Fruit fly (Drosophila melanogaster) whole organism, wandering third instar larva: ENCODE results near the gene sty.

Experiments used
- Abd-B ChIP-seq: fragments of >200 bp; optimal IDR thresholded peaks from 2 replicates; lab custom pipeline; 2017; ENCODE audit warnings: missing biosample characterization, missing genetic modification characterization
- CG32264 ChIP-seq: fragments of 200-800 bp; sonication (Bioruptor generic); optimal IDR thresholded peaks from 2 replicates; lab custom pipeline; 2016; ENCODE audit warnings: missing biosample characterization, missing genetic modification characterization
- CG9705 ChIP-seq: fragments of 200-800 bp; sonication (Bioruptor generic); optimal IDR thresholded peaks from 2 replicates; lab custom pipeline; 2018; ENCODE audit warnings: missing biosample characterization, mild to moderate bottlenecking, missing genetic modification characterization
- CrebA ChIP-seq: fragments of 200-800 bp; sonication (Bioruptor generic); optimal IDR thresholded peaks from 2 replicates; lab custom pipeline; 2016; ENCODE audit warnings: missing biosample characterization, mild to moderate bottlenecking, missing genetic modification characterization, borderline replicate concordance
- Dfd ChIP-seq: fragments of >200 bp; optimal IDR thresholded peaks from 2 replicates; lab custom pipeline; 2017; ENCODE audit warnings: missing biosample characterization, missing genetic modification characterization
- Dif ChIP-seq: fragments of 200-275, 200-300 bp; sonication (Bioruptor generic); optimal IDR thresholded peaks from 2 replicates; lab custom pipeline; 2018; ENCODE audit warnings: missing biosample characterization, missing genetic modification characterization; ENCODE audit not compliant: partially characterized antibody
- GATAd ChIP-seq: sonication (Bioruptor generic); optimal IDR thresholded peaks from 2 replicates; lab custom pipeline; 2016; ENCODE audit warnings: missing biosample characterization, missing genetic modification characterization
- HLH106 ChIP-seq: fragments of 200-800 bp; optimal IDR thresholded peaks from 3 replicates; lab custom pipeline; 2019; ENCODE audit warnings: missing biosample characterization, mild to moderate bottlenecking, missing genetic modification characterization, moderate library complexity
- Hnf4 ChIP-seq: fragments of 200-800 bp; sonication (Bioruptor generic); optimal IDR thresholded peaks from 2 replicates; lab custom pipeline; 2016; ENCODE audit warnings: missing biosample characterization, mild to moderate bottlenecking, missing genetic modification characterization
- Hr78 ChIP-seq: fragments of >200 bp; optimal IDR thresholded peaks from 2 replicates; lab custom pipeline; 2017; ENCODE audit warnings: missing biosample characterization, missing genetic modification characterization
- Hr83 ChIP-seq: fragments of 200-300 bp; sonication (Bioruptor generic); optimal IDR thresholded peaks from 2 replicates; lab custom pipeline; 2016; ENCODE audit warnings: missing biosample characterization, mild to moderate bottlenecking, missing genetic modification characterization, moderate library complexity; ENCODE audit not compliant: poor library complexity, severe bottlenecking
- Jra ChIP-seq: sonication (Bioruptor generic); optimal IDR thresholded peaks from 2 replicates; lab custom pipeline; 2016; ENCODE audit warnings: missing biosample characterization, missing genetic modification characterization
- Myc ChIP-seq: fragments of >200 bp; optimal IDR thresholded peaks from 2 replicates; lab custom pipeline; 2017
- N ChIP-seq: fragments of >200 bp; optimal IDR thresholded peaks from 2 replicates; lab custom pipeline; 2018; ENCODE audit warnings: missing biosample characterization, missing external identifiers, missing genetic modification characterization
- OdsH ChIP-seq: fragments of 200-800 bp; sonication (Bioruptor generic); optimal IDR thresholded peaks from 2 replicates; lab custom pipeline; 2016; ENCODE audit warnings: missing biosample characterization, mild to moderate bottlenecking, missing genetic modification characterization
- Rel ChIP-seq, 2 experiments: fragments of 200-800 bp; sonication (Bioruptor generic) in 1 of 2; optimal IDR thresholded peaks; 2 replicates in 1 of 2; 3 replicates in 1 of 2; lab custom pipeline; 2016 to 2019; ENCODE audit warnings: mild to moderate bottlenecking in 2 of 2, missing biosample characterization in 2 of 2, missing genetic modification characterization in 2 of 2, moderate library complexity in 1 of 2
- Sp1 ChIP-seq: fragments of 200-800 bp; sonication (Bioruptor generic); optimal IDR thresholded peaks from 3 replicates; lab custom pipeline; 2019; ENCODE audit warnings: missing biosample characterization, mild to moderate bottlenecking, missing genetic modification characterization, moderate library complexity
- Vsx2 ChIP-seq: fragments of 200-300, 225-300 bp; sonication (Bioruptor generic); optimal IDR thresholded peaks from 2 replicates; lab custom pipeline; 2018; ENCODE audit warnings: missing biosample characterization, missing genetic modification characterization; ENCODE audit not compliant: partially characterized antibody
- br ChIP-seq: fragments of 200-800 bp; sonication (Bioruptor generic); optimal IDR thresholded peaks from 2 replicates; lab custom pipeline; 2016; ENCODE audit warnings: missing biosample characterization, missing genetic modification characterization
- brk ChIP-seq: fragments of 200-800 bp; sonication (Bioruptor generic); optimal IDR thresholded peaks from 2 replicates; lab custom pipeline; 2016; ENCODE audit warnings: missing biosample characterization, mild to moderate bottlenecking, missing genetic modification characterization
- dl ChIP-seq, 2 experiments: fragments of 175-275, 200-275 bp in 1 of 2; fragments of 200-275 bp in 1 of 2; sonication (Bioruptor generic); optimal IDR thresholded peaks; lab custom pipeline; 2018; ENCODE audit warnings: mild to moderate bottlenecking in 2 of 2, missing biosample characterization in 2 of 2, missing genetic modification characterization in 2 of 2, moderate library complexity in 2 of 2; ENCODE audit not compliant: partially characterized antibody in 2 of 2, insufficient read depth in 1 of 2
- dmrt93B ChIP-seq: fragments of 200-800 bp; sonication (Bioruptor generic); optimal IDR thresholded peaks from 2 replicates; lab custom pipeline; 2018; ENCODE audit warnings: missing biosample characterization, mild to moderate bottlenecking, missing genetic modification characterization
- dsf ChIP-seq: sonication (Bioruptor generic); optimal IDR thresholded peaks from 2 replicates; lab custom pipeline; 2016; ENCODE audit warnings: missing biosample characterization, missing genetic modification characterization, borderline replicate concordance
- ey ChIP-seq: fragments of 200-800 bp; sonication (Bioruptor generic); optimal IDR thresholded peaks from 2 replicates; lab custom pipeline; 2016; ENCODE audit warnings: missing biosample characterization, missing genetic modification characterization
- foxo ChIP-seq, 2 experiments: fragments of 200-800 bp; sonication (Bioruptor generic); optimal IDR thresholded peaks; 2 replicates in 1 of 2; 3 replicates in 1 of 2; lab custom pipeline; 2016 to 2017; ENCODE audit warnings: missing biosample characterization in 2 of 2, missing genetic modification characterization in 2 of 2
- fru ChIP-seq: fragments of 200-800 bp; sonication (Bioruptor generic); optimal IDR thresholded peaks from 3 replicates; lab custom pipeline; 2016; ENCODE audit warnings: missing biosample characterization, mild to moderate bottlenecking, missing genetic modification characterization
- h ChIP-seq: fragments of 200-800 bp; sonication (Bioruptor generic); optimal IDR thresholded peaks from 3 replicates; lab custom pipeline; 2016; ENCODE audit warnings: missing biosample characterization, mild to moderate bottlenecking, missing genetic modification characterization
- jim ChIP-seq: fragments of 175-275, 200-325 bp; sonication (Bioruptor generic); optimal IDR thresholded peaks from 2 replicates; lab custom pipeline; 2016; ENCODE audit warnings: missing biosample characterization, mild to moderate bottlenecking, missing genetic modification characterization
- lola ChIP-seq: fragments of >200 bp; optimal IDR thresholded peaks from 2 replicates; lab custom pipeline; 2017; ENCODE audit warnings: missing biosample characterization, missing genetic modification characterization
- pan ChIP-seq: fragments of >200 bp; optimal IDR thresholded peaks from 2 replicates; lab custom pipeline; 2017
- psq ChIP-seq: fragments of 200-800 bp; sonication (Bioruptor generic); optimal IDR thresholded peaks from 3 replicates; lab custom pipeline; 2017; ENCODE audit warnings: missing biosample characterization, mild to moderate bottlenecking, missing genetic modification characterization, moderate library complexity
- rgr ChIP-seq: fragments of 200-800 bp; sonication (Bioruptor generic); optimal IDR thresholded peaks from 3 replicates; lab custom pipeline; 2016; ENCODE audit warnings: missing biosample characterization, mild to moderate bottlenecking, missing genetic modification characterization
- sage ChIP-seq: fragments of 200-800 bp; sonication (Bioruptor generic); optimal IDR thresholded peaks from 2 replicates; lab custom pipeline; 2016; ENCODE audit warnings: missing biosample characterization, mild to moderate bottlenecking, missing genetic modification characterization
- sv ChIP-seq: fragments of 200-800 bp; sonication (Bioruptor generic); optimal IDR thresholded peaks from 3 replicates; lab custom pipeline; 2016; ENCODE audit warnings: missing biosample characterization, missing genetic modification characterization
- tai ChIP-seq: sonication (Bioruptor generic); optimal IDR thresholded peaks from 2 replicates; lab custom pipeline; 2016; ENCODE audit warnings: missing biosample characterization, missing genetic modification characterization
- usp ChIP-seq: fragments of >200 bp; optimal IDR thresholded peaks from 2 replicates; lab custom pipeline; 2017; ENCODE audit warnings: missing biosample characterization, missing genetic modification characterization
- woc ChIP-seq: sonication (Bioruptor generic); optimal IDR thresholded peaks from 2 replicates; lab custom pipeline; 2016; ENCODE audit warnings: missing biosample characterization, mild to moderate bottlenecking, missing genetic modification characterization

Gene sty

DNA sequence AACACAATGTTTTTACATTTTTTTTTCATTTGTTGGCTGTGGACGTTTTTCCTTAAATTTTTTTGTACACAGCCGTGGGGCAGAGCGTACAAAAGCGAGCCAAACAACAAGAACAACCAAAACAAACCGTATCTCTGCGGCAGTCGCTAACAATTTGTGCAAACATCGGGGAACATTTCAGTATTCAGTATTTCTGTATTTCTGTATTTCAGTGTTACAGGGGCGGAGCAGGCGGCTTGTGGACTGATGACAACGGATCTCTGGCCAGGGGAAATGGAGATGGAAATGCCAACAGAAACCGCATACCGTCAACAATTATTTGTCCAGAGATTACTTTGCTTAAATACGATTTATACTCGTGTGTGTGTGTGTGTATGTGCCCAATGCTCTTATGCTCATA is 34.2 kb downstream of the sty start:
- TF ChIP-seq fru (GFP tag; lab: Kevin White, UChicago): peak; percentile 2
- no peak for TF ChIP-seq HLH106
- TF ChIP-seq tai (GFP tag; lab: Kevin White, UChicago): no peak
- TF ChIP-seq Dif: no peak
- peak; percentile 8 for TF ChIP-seq h (GFP tag; lab: Kevin White, UChicago)
- TF ChIP-seq Vsx2 (GFP tag; lab: Kevin White, UChicago): no peak
- no peak for TF ChIP-seq Jra (GFP tag; lab: Kevin White, UChicago)
- TF ChIP-seq N (GFP tag; lab: Kevin White, UChicago): no peak
- TF ChIP-seq, all 38 proteins: peak for 2

DNA sequence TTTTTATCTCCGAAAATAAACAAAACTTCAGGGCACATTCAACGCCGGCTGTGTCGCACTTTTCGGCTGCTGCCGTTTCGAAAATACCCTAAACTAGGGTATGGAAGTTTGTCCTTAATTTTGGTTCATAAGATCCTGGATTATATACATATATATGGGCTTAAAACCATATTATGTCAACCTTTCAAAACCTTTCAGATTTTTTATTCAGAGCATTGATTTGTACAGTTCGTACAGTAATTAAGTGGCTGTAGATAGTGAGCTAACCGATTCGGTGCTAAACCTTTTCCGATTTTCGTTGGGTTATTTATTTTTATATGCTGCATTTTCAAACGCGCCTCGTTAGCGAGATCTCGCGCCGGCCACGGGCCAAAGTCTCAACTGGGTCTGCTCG is 35.1 kb downstream of the sty start:
- TF ChIP-seq lola: no peak
- peak; percentile 91 for TF ChIP-seq woc (GFP tag; lab: Kevin White, UChicago)
- no peak for TF ChIP-seq tai (GFP tag; lab: Kevin White, UChicago)
- TF ChIP-seq Abd-B: no peak
- TF ChIP-seq CG32264 (GFP tag; lab: Kevin White, UChicago): peak; percentile 72
- peak; percentile 79 for TF ChIP-seq Sp1
- peak; percentile 31 for TF ChIP-seq rgr (GFP tag; lab: Kevin White, UChicago)
- TF ChIP-seq ey (GFP tag; lab: Kevin White, UChicago): peak; percentile 55
- TF ChIP-seq h (GFP tag; lab: Kevin White, UChicago): peak; percentile 92
- TF ChIP-seq HLH106: peak; percentile 73
- peak; percentile 39 for TF ChIP-seq psq (GFP tag; lab: Kevin White, UChicago)
- no peak for TF ChIP-seq usp
- TF ChIP-seq jim: no peak
- no peak for TF ChIP-seq Hr83 (GFP tag; lab: Kevin White, UChicago)
- TF ChIP-seq br: peak; percentile 34
- TF ChIP-seq Rel (GFP tag; optimal IDR thresholded peaks at IDR 0.05; lab: Kevin White, UChicago): no peak
- peak; percentile 18 for TF ChIP-seq Rel (tag; optimal IDR thresholded peaks at IDR 0.05; lab: Kevin White, UChicago)
- no peak for TF ChIP-seq Myc (lab: Kevin White, UChicago)
- TF ChIP-seq Dfd (GFP tag; lab: Kevin White, UChicago): no peak
- TF ChIP-seq sage (GFP tag; lab: Kevin White, UChicago): peak; percentile 82
- no peak for TF ChIP-seq pan (lab: Kevin White, UChicago)
- peak; percentile 79 for TF ChIP-seq dmrt93B (GFP tag; lab: Kevin White, UChicago)
- peak; percentile 90 for TF ChIP-seq fru (GFP tag; lab: Kevin White, UChicago)
- TF ChIP-seq OdsH: peak; percentile 48
- peak; percentile 28 for TF ChIP-seq CrebA (GFP tag; lab: Kevin White, UChicago)
- TF ChIP-seq Jra (GFP tag; lab: Kevin White, UChicago): peak; percentile 34
- TF ChIP-seq N (GFP tag; lab: Kevin White, UChicago): no peak
- peak; percentile 24 to 87 for TF ChIP-seq foxo (GFP tag; optimal IDR thresholded peaks at IDR 0.05; lab: Kevin White, UChicago)

DNA sequence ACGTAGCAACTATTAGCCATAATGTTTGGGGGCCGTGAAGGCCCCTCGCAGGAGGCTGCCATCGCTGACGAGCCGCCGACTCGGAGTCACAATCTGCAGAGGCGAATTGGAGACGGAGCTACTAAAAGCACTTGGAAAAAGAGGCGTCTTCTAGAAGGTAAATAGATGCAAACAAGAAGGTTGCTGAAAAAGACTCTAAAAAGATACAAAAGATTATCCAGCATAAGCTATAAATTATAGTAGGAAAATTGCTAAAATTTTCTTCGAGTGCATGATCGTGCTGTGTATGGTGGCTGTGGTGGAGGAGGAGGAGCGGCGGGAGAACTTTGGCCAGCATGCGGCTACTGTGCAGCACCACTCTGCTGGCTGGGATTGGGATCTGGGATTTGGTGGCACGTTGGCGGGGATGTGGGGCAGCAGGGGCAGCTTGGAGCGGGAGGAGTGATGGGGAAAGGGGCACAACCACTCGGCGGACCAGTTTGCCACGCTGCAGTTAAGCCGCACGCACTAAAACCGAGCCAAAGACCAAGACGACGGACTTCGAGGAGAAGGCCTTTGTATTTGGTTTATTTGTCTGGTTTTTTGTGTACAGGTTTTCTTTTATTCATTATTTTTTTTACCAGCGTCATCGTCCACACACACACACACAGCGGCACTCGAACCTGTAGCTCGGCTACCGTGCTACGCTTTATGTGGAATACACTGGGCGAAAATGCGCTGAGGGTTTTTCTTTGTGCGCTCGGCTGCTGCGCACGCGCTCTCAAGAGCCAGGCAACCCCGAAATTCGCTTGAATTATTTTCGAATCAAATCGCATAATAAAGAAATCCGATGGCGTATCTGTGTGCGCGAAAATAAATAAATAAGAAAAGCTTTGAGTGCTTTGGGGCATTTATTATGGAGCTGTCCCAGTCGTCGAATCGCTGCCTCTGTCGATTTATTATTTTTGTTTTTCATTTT is 35.7 kb downstream of the sty start:
- TF ChIP-seq foxo (GFP tag; optimal IDR thresholded peaks at IDR 0.05; lab: Kevin White, UChicago) (peak in 1 of 2 experiments; percentile 89), Hr78 (GFP tag; lab: Kevin White, UChicago) (no peak), N (GFP tag; lab: Kevin White, UChicago) (no peak), GATAd (GFP tag; lab: Kevin White, UChicago) (no peak), dsf (GFP tag; lab: Kevin White, UChicago) (no peak), rgr (GFP tag; lab: Kevin White, UChicago) (peak; percentile 77), sage (GFP tag; lab: Kevin White, UChicago) (peak; percentile 70), Rel (GFP tag; optimal IDR thresholded peaks at IDR 0.05; lab: Kevin White, UChicago) (peak; percentile 8), Rel (tag; optimal IDR thresholded peaks at IDR 0.05; lab: Kevin White, UChicago) (peak; percentile 6), Abd-B (no peak), Hr83 (GFP tag; lab: Kevin White, UChicago) (no peak), jim (no peak), Myc (lab: Kevin White, UChicago) (no peak), ey (GFP tag; lab: Kevin White, UChicago) (peak; percentile 84), psq (GFP tag; lab: Kevin White, UChicago) (peak; percentile 62), brk (peak; percentile 55), Dif (peak; percentile 45), woc (GFP tag; lab: Kevin White, UChicago) (peak; percentile 66), Vsx2 (GFP tag; lab: Kevin White, UChicago) (no peak), lola (no peak), Jra (GFP tag; lab: Kevin White, UChicago) (peak; percentile 48), CG32264 (GFP tag; lab: Kevin White, UChicago) (peak; percentile 85), h (GFP tag; lab: Kevin White, UChicago) (peak; percentile 93), br (peak; percentile 82), usp (no peak), CrebA (GFP tag; lab: Kevin White, UChicago) (peak; percentile 60), Hnf4 (GFP tag; lab: Kevin White, UChicago) (peak; percentile 86), fru (GFP tag; lab: Kevin White, UChicago) (peak; percentile 88), sv (GFP tag; lab: Kevin White, UChicago) (no peak), HLH106 (peak; percentile 86), dl (GFP tag; optimal IDR thresholded peaks at IDR 0.05; lab: Kevin White, UChicago; ENCODE audit: insufficient read depth in 1 of 2, partially characterized antibody in 2 of 2) (no peak), pan (lab: Kevin White, UChicago) (no peak), tai (GFP tag; lab: Kevin White, UChicago) (peak; percentile 71), Dfd (GFP tag; lab: Kevin White, UChicago) (no peak), CG9705 (GFP tag; lab: Kevin White, UChicago) (peak; percentile 29), OdsH (peak; percentile 64), dmrt93B (GFP tag; lab: Kevin White, UChicago) (peak; percentile 81)
